Fruit fly (Drosophila melanogaster): ENCODE measurements around the gene CG31751.
A peak's percentile ranks its signal among the peaks of the same experiment; 100 is the strongest.

CG31751 gene

dm6 chr2L:18676948-18677820, at the start of gene CG31751, which contains the start of gene Mst36Fa (continued):
- TF ChIP-seq CG8290 (GFP tag; optimal IDR thresholded peaks at IDR 0.05) = peak; percentile 45
- peak in 1 of 2 experiments; percentile 97 for TF ChIP-seq CG8290 (tag; optimal IDR thresholded peaks at IDR 0.05)
- no peak for TF ChIP-seq Spps (tag; optimal IDR thresholded peaks at IDR 0.05)
- TF ChIP-seq bsh (GFP tag; optimal IDR thresholded peaks at IDR 0.05) = peak in 1 of 2 experiments; percentile 68
- no peak; the same call in 2 of the 3 replicates for TF ChIP-seq Optix (GFP tag; IDR thresholded peaks at IDR 0.05)
- TF ChIP-seq mirr (GFP tag; optimal IDR thresholded peaks at IDR 0.05) = peak; percentile 94
- peak; percentile 88; the same call in 2 of the 3 replicates for TF ChIP-seq otp (GFP tag; IDR thresholded peaks at IDR 0.05)
- peak; percentile 88 for TF ChIP-seq fd64A (GFP tag; optimal IDR thresholded peaks at IDR 0.05)
- peak; percentile 61 for TF ChIP-seq Fer2 (tag; optimal IDR thresholded peaks at IDR 0.05)
- peak; percentile 87 for TF ChIP-seq MTF-1 (GFP tag; optimal IDR thresholded peaks at IDR 0.05; ENCODE audit: borderline replicate concordance)
- no peak for TF ChIP-seq crol (GFP tag; IDR thresholded peaks at IDR 0.05)
- TF ChIP-seq Mes4 (GFP tag; optimal IDR thresholded peaks at IDR 0.05) = peak; percentile 80
- peak; percentile 74 for TF ChIP-seq CG12299 (tag; optimal IDR thresholded peaks at IDR 0.05)
- TF ChIP-seq Myb (GFP tag; optimal IDR thresholded peaks at IDR 0.05) = peak; percentile 76
- peak; percentile 84 for TF ChIP-seq CG6683 (GFP tag; optimal IDR thresholded peaks at IDR 0.05)
- TF ChIP-seq CG7745 (tag; optimal IDR thresholded peaks at IDR 0.05) = peak; percentile 54
- TF ChIP-seq NFAT (GFP tag; IDR thresholded peaks at IDR 0.05) = no peak; the same call in 1 of the 2 replicates
- peak; percentile 60 for TF ChIP-seq nerfin-1 (tag; optimal IDR thresholded peaks at IDR 0.05)
- TF ChIP-seq Oli (tag; optimal IDR thresholded peaks at IDR 0.05) = peak; percentile 42
- peak; percentile 76 for TF ChIP-seq CG17912 (GFP tag; optimal IDR thresholded peaks at IDR 0.05)
- no peak for TF ChIP-seq nom (GFP tag; optimal IDR thresholded peaks at IDR 0.05)
- TF ChIP-seq MESR4 (GFP tag; optimal IDR thresholded peaks at IDR 0.05) = peak; percentile 37
- peak in 1 of 2 experiments; percentile 63 for TF ChIP-seq Hr78 (GFP tag; optimal IDR thresholded peaks at IDR 0.05)
- no peak for TF ChIP-seq Drgx (GFP tag; IDR thresholded peaks at IDR 0.05)
- TF ChIP-seq CG1602 (GFP tag; optimal IDR thresholded peaks at IDR 0.05) = peak; percentile 29
- no peak for TF ChIP-seq Neu2 (GFP tag; optimal IDR thresholded peaks at IDR 0.05; ENCODE audit: borderline replicate concordance)
- peak; percentile 62 for TF ChIP-seq CG14441 (GFP tag; IDR thresholded peaks at IDR 0.05)
- peak; percentile 71; the same call in 1 of the 2 replicates for TF ChIP-seq HLH3B (GFP tag; IDR thresholded peaks at IDR 0.05)
- no peak for TF ChIP-seq wdn (GFP tag; IDR thresholded peaks at IDR 0.05)
- no peak for TF ChIP-seq pan (optimal IDR thresholded peaks at IDR 0.05)
- peak in 1 of 2 experiments; percentile 60 for TF ChIP-seq pan (GFP tag; optimal IDR thresholded peaks at IDR 0.05 in 1 of 2, IDR thresholded peaks at IDR 0.05 in 1 of 2)
- no peak for TF ChIP-seq CG10959 (GFP tag; IDR thresholded peaks at IDR 0.05)
- peak; percentile 88 for TF ChIP-seq pzg (GFP tag; optimal IDR thresholded peaks at IDR 0.05)
- no peak for TF ChIP-seq CG15073 (GFP tag; optimal IDR thresholded peaks at IDR 0.05)
- TF ChIP-seq CG11560 (tag; IDR thresholded peaks at IDR 0.05) = no peak
- TF ChIP-seq ssp (GFP tag; IDR thresholded peaks at IDR 0.05) = 0 out of 2 replicates have a peak, but pooled peaks have one; percentile 29
- peak; percentile 27 for TF ChIP-seq run (tag; optimal IDR thresholded peaks at IDR 0.05)
- TF ChIP-seq CG6272 (GFP tag; IDR thresholded peaks at IDR 0.05) = no peak
- TF ChIP-seq CG32532 (GFP tag; IDR thresholded peaks at IDR 0.05) = peak; percentile 6; the same call in 1 of the 2 replicates
- TF ChIP-seq Hr51 (GFP tag; optimal IDR thresholded peaks at IDR 0.05) = peak; percentile 43 to 75
- peak; percentile 89 for TF ChIP-seq CG6854 (GFP tag; optimal IDR thresholded peaks at IDR 0.05)
- no peak for TF ChIP-seq Dip3 (GFP tag; optimal IDR thresholded peaks at IDR 0.05)
- TF ChIP-seq Sry-δ (GFP tag; optimal IDR thresholded peaks at IDR 0.05) = peak; percentile 29
- peak; percentile 33 for TF ChIP-seq ems (GFP tag; optimal IDR thresholded peaks at IDR 0.05)
- TF ChIP-seq Dad (GFP tag; optimal IDR thresholded peaks at IDR 0.05) = peak; percentile 70
- no peak for TF ChIP-seq sd (tag; optimal IDR thresholded peaks at IDR 0.05)
- TF ChIP-seq Med (GFP tag) = peak; percentile 94
- no peak for TF ChIP-seq pros (GFP tag; optimal IDR thresholded peaks at IDR 0.05)

Measured in whole organism, embryonic.